Worm (Caenorhabditis elegans) whole organism, L4 larva: ENCODE data around the gene AH10.4.

Source experiments
- F37D6.2 ChIP-seq: sonication (generic microtip); optimal IDR thresholded peaks from 2 replicates; lab custom pipeline; 2016; ENCODE audit warnings: mild to moderate bottlenecking, missing genetic modification characterization, missing compliant biosample characterization
- aha-1 ChIP-seq: fragments of 150-350 bp; peaks from one replicate; lab custom pipeline; 2014; ENCODE audit warnings: missing biosample characterization, missing genetic modification characterization
- jun-1 ChIP-seq: fragments of 150-350 bp; optimal IDR thresholded peaks from 2 replicates; lab custom pipeline; 2014; ENCODE audit warnings: missing biosample characterization, missing genetic modification reagents, missing genetic modification characterization
- lin-15B ChIP-seq: fragments of 150-350 bp; sonication (generic microtip); optimal IDR thresholded peaks from 3 replicates; lab custom pipeline; 2014; ENCODE audit warnings: missing biosample characterization, missing genetic modification characterization
- lin-39 ChIP-seq: fragments of 150-350 bp; optimal IDR thresholded peaks from 2 replicates; lab custom pipeline; 2014; ENCODE audit warnings: missing biosample characterization, missing genetic modification reagents, missing genetic modification characterization
- mdl-1 ChIP-seq, 2 experiments: fragments of 150-350 bp in 1 of 2; sonication (generic microtip) in 1 of 2; optimal IDR thresholded peaks; 2 replicates each; lab custom pipeline; 2014 to 2017; ENCODE audit warnings: missing biosample characterization in 2 of 2, missing genetic modification characterization in 2 of 2
- nhr-48 ChIP-seq: sonication (generic microtip); optimal IDR thresholded peaks from 2 replicates; lab custom pipeline; 2016; ENCODE audit warnings: mild to moderate bottlenecking, missing genetic modification characterization, missing compliant biosample characterization
- nhr-6 ChIP-seq: fragments of 150-350 bp; optimal IDR thresholded peaks from 2 replicates; lab custom pipeline; 2014; ENCODE audit warnings: missing biosample characterization, missing genetic modification characterization
- rbr-2 ChIP-seq: sonication (generic microtip); optimal IDR thresholded peaks from 2 replicates; lab custom pipeline; 2016; ENCODE audit warnings: missing genotype, missing genetic modification characterization, missing compliant biosample characterization
- snpc-4 ChIP-seq: fragments of 150-350 bp; optimal IDR thresholded peaks from 2 replicates; lab custom pipeline; 2014; ENCODE audit warnings: missing biosample characterization, missing genetic modification characterization
- tra-1 ChIP-seq: fragments of 200-800 bp; sonication (Bioruptor generic); IDR thresholded peaks from 2 replicates; pipeline ENCODE4 v1.3.6; 2022; ENCODE audit warnings: missing genetic modification reagents, missing genetic modification characterization, missing compliant biosample characterization

- no peak for TF ChIP-seq aha-1 (tag; lab: Kevin White, UChicago)
- TF ChIP-seq nhr-48 (tag; lab: Kevin White, UChicago): no peak
- TF ChIP-seq nhr-6: no peak
- no peak for TF ChIP-seq snpc-4 (tag; lab: Kevin White, UChicago)
- no peak for TF ChIP-seq lin-15B (tag; lab: Kevin White, UChicago)
- no peak for TF ChIP-seq F37D6.2 (tag; lab: Kevin White, UChicago)
- TF ChIP-seq lin-39 (tag; lab: Kevin White, UChicago): no peak
- no peak for TF ChIP-seq tra-1 (GFP tag; lab: Robert Waterston, UW)
- no peak for TF ChIP-seq rbr-2 (tag; lab: Kevin White, UChicago)
- no peak for TF ChIP-seq jun-1
- TF ChIP-seq mdl-1 (tag; optimal IDR thresholded peaks at IDR 0.05; lab: Kevin White, UChicago): no peak
These were observed 4.2 kb upstream of the AH10.4 start for ce11 chrV:14141846-14142245.
